Worm (Caenorhabditis elegans) whole organism, L1 larva: ENCODE data around the gene ZK994.6.

ENCODE experiments used
- C04F5.9 ChIP-seq: sonication (generic microtip); optimal IDR thresholded peaks from 2 replicates; lab custom pipeline; 2016; ENCODE audit warnings: missing genetic modification characterization, missing compliant biosample characterization
- C16A3.4 ChIP-seq: fragments of 150-350 bp; optimal IDR thresholded peaks from 2 replicates; lab custom pipeline; 2014; ENCODE audit warnings: missing biosample characterization, missing genetic modification characterization
- aha-1 ChIP-seq: fragments of 150-350 bp; optimal IDR thresholded peaks from 2 replicates; lab custom pipeline; 2014; ENCODE audit warnings: missing biosample characterization, missing genetic modification characterization
- ama-1 ChIP-seq: fragments of 150-350 bp; optimal IDR thresholded peaks from 2 replicates; lab custom pipeline; 2014
- ceh-63 ChIP-seq: fragments of 200-800 bp; sonication (Bioruptor generic); optimal IDR thresholded peaks from 2 replicates; lab custom pipeline; 2018; ENCODE audit warnings: mild to moderate bottlenecking, missing genetic modification characterization, missing compliant biosample characterization
- efl-1 ChIP-seq, 4 experiments: fragments of 150-350 bp; optimal IDR thresholded peaks in 3 of 4; peaks in 1 of 4; 1 replicate in 1 of 4; 2 replicates in 3 of 4; lab custom pipeline; 2014; ENCODE audit warnings: missing biosample characterization in 2 of 4, missing genetic modification characterization in 2 of 4, missing genetic modification reagents in 2 of 4
- efl-3 ChIP-seq: fragments of 200-800 bp; sonication (Bioruptor generic); optimal IDR thresholded peaks from 2 replicates; lab custom pipeline; 2018; ENCODE audit warnings: mild to moderate bottlenecking, missing genetic modification characterization, missing compliant biosample characterization
- egl-13 ChIP-seq: sonication (generic microtip); optimal IDR thresholded peaks from 2 replicates; lab custom pipeline; 2016; ENCODE audit warnings: missing genotype, missing genetic modification reagents, missing genetic modification characterization, missing compliant biosample characterization
- elt-2 ChIP-seq: sonication (generic microtip); optimal IDR thresholded peaks from 2 replicates; lab custom pipeline; 2016; ENCODE audit warnings: missing genetic modification characterization, mild to moderate bottlenecking, inconsistent platforms, missing compliant biosample characterization, missing genetic modification reagents
- elt-3 ChIP-seq, 6 experiments: fragments of 150-350 bp in 1 of 6; sonication (generic microtip); optimal IDR thresholded peaks; 2 replicates each; lab custom pipeline; 2017 to 2018; ENCODE audit warnings: missing biosample characterization in 6 of 6, missing genetic modification characterization in 6 of 6, inconsistent platforms in 1 of 6
- ets-5 ChIP-seq: fragments of 200-800 bp; sonication (Bioruptor generic); IDR thresholded peaks from 2 replicates; pipeline ENCODE4 v1.3.6; 2022; ENCODE audit warnings: missing genetic modification characterization, missing compliant biosample characterization
- fkh-10 ChIP-seq: sonication (generic microtip); optimal IDR thresholded peaks from 2 replicates; lab custom pipeline; 2017; ENCODE audit warnings: missing biosample characterization, missing genetic modification reagents, missing genetic modification characterization
- fkh-4 ChIP-seq: sonication (generic microtip); optimal IDR thresholded peaks from 2 replicates; lab custom pipeline; 2016; ENCODE audit warnings: missing compliant biosample characterization, missing genetic modification characterization, borderline replicate concordance
- fos-1 ChIP-seq: fragments of 150-350 bp; optimal IDR thresholded peaks from 2 replicates; lab custom pipeline; 2014; ENCODE audit warnings: missing biosample characterization, missing genetic modification characterization
- grh-1 ChIP-seq: fragments of 200-800 bp; sonication (Bioruptor generic); IDR thresholded peaks from 2 replicates; pipeline ENCODE4 v1.3.6; 2022; ENCODE audit warnings: missing genetic modification reagents, missing genetic modification characterization, missing compliant biosample characterization
- hlh-17 ChIP-seq: fragments of 200-800 bp; sonication (Bioruptor generic); optimal IDR thresholded peaks from 2 replicates; lab custom pipeline; 2018; ENCODE audit warnings: missing genetic modification characterization, mild to moderate bottlenecking, missing compliant biosample characterization, moderate library complexity, borderline replicate concordance
- isw-1 ChIP-seq: fragments of 200-800 bp; sonication (Bioruptor generic); IDR thresholded peaks from 2 replicates; pipeline ENCODE4 v1.3.6; 2022; ENCODE audit warnings: missing genetic modification characterization, missing compliant biosample characterization
- lin-13 ChIP-seq: fragments of 150-350 bp; optimal IDR thresholded peaks from 2 replicates; lab custom pipeline; 2014; ENCODE audit warnings: missing biosample characterization, missing genetic modification reagents, missing genetic modification characterization
- lin-15B ChIP-seq: fragments of 150-350 bp; sonication (generic microtip); optimal IDR thresholded peaks from 3 replicates; lab custom pipeline; 2014; ENCODE audit warnings: missing biosample characterization, missing genetic modification characterization
- lin-35 ChIP-seq, 2 experiments: fragments of 150-350 bp; optimal IDR thresholded peaks; 2 replicates each; lab custom pipeline; 2014; ENCODE audit warnings: missing biosample characterization in 2 of 2, missing genetic modification characterization in 2 of 2, missing genetic modification reagents in 2 of 2
- lsy-2 ChIP-seq, 2 experiments: fragments of 150-350 bp; optimal IDR thresholded peaks; 2 replicates each; lab custom pipeline; 2014; ENCODE audit warnings: missing biosample characterization in 2 of 2, missing genetic modification characterization in 2 of 2
- mab-9 ChIP-seq: fragments of 200-800 bp; sonication (Bioruptor generic); IDR thresholded peaks from 2 replicates; pipeline ENCODE4 v1.3.6; 2022; ENCODE audit warnings: missing genetic modification reagents, missing genetic modification characterization, missing compliant biosample characterization
- mdl-1 ChIP-seq, 2 experiments: fragments of 150-350 bp; optimal IDR thresholded peaks; 2 replicates each; lab custom pipeline; 2014 to 2017; ENCODE audit warnings: missing biosample characterization in 2 of 2, missing genetic modification characterization in 2 of 2, inconsistent platforms in 1 of 2
- mef-2 ChIP-seq: fragments of 150-350 bp; optimal IDR thresholded peaks from 2 replicates; lab custom pipeline; 2014; ENCODE audit warnings: missing biosample characterization, missing genetic modification characterization
- nhr-47 ChIP-seq: sonication (generic microtip); optimal IDR thresholded peaks from 2 replicates; lab custom pipeline; 2016; ENCODE audit warnings: mild to moderate bottlenecking, missing genetic modification characterization, moderate library complexity, missing compliant biosample characterization
- nhr-77 ChIP-seq: fragments of 150-350 bp; optimal IDR thresholded peaks from 2 replicates; lab custom pipeline; 2014; ENCODE audit warnings: missing biosample characterization, missing genetic modification characterization
- nhr-84 ChIP-seq: sonication (generic microtip); optimal IDR thresholded peaks from 2 replicates; lab custom pipeline; 2017; ENCODE audit warnings: missing biosample characterization, missing genetic modification characterization
- nhr-85 ChIP-seq: sonication (generic microtip); peaks from one replicate; lab custom pipeline; 2016; ENCODE audit warnings: missing genetic modification characterization, inconsistent platforms, missing compliant biosample characterization
- nhr-90 ChIP-seq: sonication (generic microtip); optimal IDR thresholded peaks from 2 replicates; lab custom pipeline; 2016; ENCODE audit warnings: mild to moderate bottlenecking, missing genetic modification characterization, missing compliant biosample characterization; ENCODE audit not compliant: poor library complexity
- pqm-1 ChIP-seq: sonication (generic microtip); optimal IDR thresholded peaks from 3 replicates; lab custom pipeline; 2017; ENCODE audit warnings: missing biosample characterization, missing genetic modification characterization
- rnt-1 ChIP-seq: sonication (generic microtip); optimal IDR thresholded peaks from 2 replicates; lab custom pipeline; 2016; ENCODE audit warnings: mild to moderate bottlenecking, missing genetic modification characterization, moderate library complexity, missing compliant biosample characterization
- snu-23 ChIP-seq: sonication (generic microtip); optimal IDR thresholded peaks from 2 replicates; lab custom pipeline; 2016; ENCODE audit warnings: missing genetic modification characterization, missing compliant biosample characterization
- sup-37 ChIP-seq: fragments of 200-800 bp; sonication (Bioruptor generic); optimal IDR thresholded peaks from 2 replicates; lab custom pipeline; 2018; ENCODE audit warnings: mild to moderate bottlenecking, missing genetic modification characterization, missing compliant biosample characterization
- tbx-2 ChIP-seq: sonication (generic microtip); optimal IDR thresholded peaks from 2 replicates; lab custom pipeline; 2016; ENCODE audit warnings: missing genetic modification characterization, missing compliant biosample characterization
- unc-30 ChIP-seq: sonication (generic microtip); optimal IDR thresholded peaks from 2 replicates; lab custom pipeline; 2017; ENCODE audit warnings: missing biosample characterization, missing genetic modification characterization
- unc-86 ChIP-seq: sonication (generic microtip); optimal IDR thresholded peaks from 2 replicates; lab custom pipeline; 2016; ENCODE audit warnings: missing genetic modification characterization, missing compliant biosample characterization
- ztf-4 ChIP-seq: fragments of 150-350 bp; optimal IDR thresholded peaks from 2 replicates; lab custom pipeline; 2014; ENCODE audit warnings: missing biosample characterization, missing genetic modification characterization

ZK994.6 gene

ce11 chrV:8500348-8500747, 6.9 kb downstream of the ZK994.6 start (continued):
- peak; percentile 89 for TF ChIP-seq grh-1 (GFP tag; lab: Robert Waterston, UW)
- TF ChIP-seq nhr-85 (tag; lab: Kevin White, UChicago): peak; percentile 95
- TF ChIP-seq pqm-1 (tag; lab: Kevin White, UChicago): no peak
- TF ChIP-seq mab-9 (GFP tag; lab: Robert Waterston, UW): peak; percentile 86
- peak; percentile 89 for TF ChIP-seq fos-1
- peak; percentile 64 for TF ChIP-seq nhr-77 (tag; lab: Kevin White, UChicago)

ce11 chrV:8499407-8499806, 7.8 kb downstream of the ZK994.6 start:
- TF ChIP-seq tbx-2 (tag; lab: Kevin White, UChicago) (no peak), unc-30 (tag; lab: Kevin White, UChicago) (no peak), isw-1 (no peak), elt-2 (no peak), pqm-1 (tag; lab: Kevin White, UChicago) (no peak), snu-23 (GFP tag; lab: Kevin White, UChicago) (no peak), sup-37 (no peak), aha-1 (tag; lab: Kevin White, UChicago) (no peak), lin-15B (no peak), lsy-2 (tag; optimal IDR thresholded peaks at IDR 0.05; lab: Kevin White, UChicago) (no peak), hlh-17 (GFP tag; lab: Kevin White, UChicago) (no peak), lin-13 (no peak), C16A3.4 (no peak), mef-2 (tag; lab: Kevin White, UChicago) (no peak), egl-13 (tag; lab: Kevin White, UChicago) (no peak), C04F5.9 (tag; lab: Kevin White, UChicago) (no peak), ets-5 (GFP tag; lab: Robert Waterston, UW) (no peak), fkh-4 (tag; lab: Kevin White, UChicago) (no peak), nhr-85 (tag; lab: Kevin White, UChicago) (no peak)

DNA sequence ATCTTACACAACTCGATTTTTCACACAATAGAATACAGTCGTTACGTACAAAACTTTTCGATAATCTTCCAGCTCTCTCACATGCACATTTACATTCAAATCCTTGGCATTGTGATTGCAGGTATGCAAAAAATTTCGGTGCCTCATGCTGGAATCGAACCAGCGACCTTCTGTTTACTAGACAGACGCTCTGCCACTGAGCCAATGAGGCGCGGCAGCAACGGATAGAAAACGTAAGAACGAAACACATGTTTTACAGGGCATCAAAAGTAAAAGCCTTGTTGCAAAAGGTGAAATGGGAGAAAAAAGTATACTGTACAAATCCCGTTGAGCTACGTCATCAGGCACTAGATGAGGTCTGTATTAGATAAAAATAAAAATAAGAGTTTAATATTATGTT, 11.3 kb downstream of the ZK994.6 start:
- TF ChIP-seq snu-23 (GFP tag; lab: Kevin White, UChicago): peak; percentile 3
- TF ChIP-seq rnt-1: peak; percentile 29
- peak in 1 of 2 experiments; percentile 29 for TF ChIP-seq lin-35 (GFP tag; optimal IDR thresholded peaks at IDR 0.05; lab: Kevin White, UChicago)
- no peak for TF ChIP-seq efl-1 (optimal IDR thresholded peaks at IDR 0.05; lab: Kevin White, UChicago)
- no peak for TF ChIP-seq efl-1 (GFP tag; optimal IDR thresholded peaks at IDR 0.05 in 1 of 2; lab: Kevin White, UChicago)

ce11 chrV:8495106-8495505, 12.1 kb downstream of the ZK994.6 start:
- no peak for TF ChIP-seq fkh-10 (GFP tag; lab: Kevin White, UChicago)
- no peak for TF ChIP-seq ztf-4 (tag; lab: Kevin White, UChicago)
- no peak for TF ChIP-seq nhr-90 (tag; lab: Kevin White, UChicago)
- no peak for TF ChIP-seq nhr-47
- TF ChIP-seq nhr-85 (tag; lab: Kevin White, UChicago): no peak
- TF ChIP-seq nhr-84: no peak
- TF ChIP-seq ama-1 (lab: Kevin White, UChicago): no peak
- no peak for TF ChIP-seq efl-3 (GFP tag; lab: Kevin White, UChicago)
- TF ChIP-seq pqm-1 (tag; lab: Kevin White, UChicago): no peak
- TF ChIP-seq snu-23 (GFP tag; lab: Kevin White, UChicago): no peak
- no peak for TF ChIP-seq mdl-1 (tag; optimal IDR thresholded peaks at IDR 0.05; lab: Kevin White, UChicago)
- no peak for TF ChIP-seq unc-86 (tag; lab: Kevin White, UChicago)
- no peak for TF ChIP-seq ceh-63 (GFP tag; lab: Kevin White, UChicago)
- no peak for TF ChIP-seq elt-3 (tag; optimal IDR thresholded peaks at IDR 0.05; lab: Kevin White, UChicago)
